Worm (Caenorhabditis elegans) whole organism, late embryonic: ENCODE measurements around the gene K04C2.8.

Experiments used
- K09A11.1 ChIP-seq: sonication (generic microtip); optimal IDR thresholded peaks from 2 replicates; lab custom pipeline; 2017; ENCODE audit warnings: antibody characterized with exemption, mild to moderate bottlenecking, missing genetic modification characterization, missing compliant biosample characterization; ENCODE audit not compliant: insufficient read depth
- ama-1 ChIP-seq: fragments of 150-350 bp; optimal IDR thresholded peaks from 2 replicates; lab custom pipeline; 2014
- ceh-24 ChIP-seq: sonication (generic microtip); optimal IDR thresholded peaks from 2 replicates; lab custom pipeline; 2016; ENCODE audit warnings: mild to moderate bottlenecking, missing genetic modification characterization, missing compliant biosample characterization
- ets-4 ChIP-seq: sonication (generic microtip); optimal IDR thresholded peaks from 2 replicates; lab custom pipeline; 2016; ENCODE audit warnings: missing genetic modification characterization, missing compliant biosample characterization
- eyg-1 ChIP-seq: sonication (generic microtip); optimal IDR thresholded peaks from 2 replicates; lab custom pipeline; 2016; ENCODE audit warnings: missing genotype, missing genetic modification characterization, missing compliant biosample characterization
- fkh-10 ChIP-seq: fragments of 150-350 bp; optimal IDR thresholded peaks from 2 replicates; lab custom pipeline; 2014; ENCODE audit warnings: missing biosample characterization, missing genetic modification reagents, missing genetic modification characterization
- mec-3 ChIP-seq: sonication (generic microtip); optimal IDR thresholded peaks from 2 replicates; lab custom pipeline; 2016; ENCODE audit warnings: borderline replicate concordance, missing genetic modification characterization, missing compliant biosample characterization
- nfya-1 ChIP-seq: sonication (generic microtip); optimal IDR thresholded peaks from 2 replicates; lab custom pipeline; 2017; ENCODE audit warnings: missing genetic modification characterization, mild to moderate bottlenecking, missing compliant biosample characterization, antibody characterized with exemption, moderate library complexity
- pag-3 ChIP-seq: sonication (generic microtip); optimal IDR thresholded peaks from 2 replicates; lab custom pipeline; 2016; ENCODE audit warnings: missing compliant biosample characterization, missing genetic modification characterization, borderline replicate concordance
- pha-4 ChIP-seq: fragments of 150-350 bp; optimal IDR thresholded peaks from 2 replicates; lab custom pipeline; 2018; ENCODE audit warnings: missing biosample characterization, missing genetic modification reagents, missing genetic modification characterization
- sdc-2 ChIP-seq: sonication (generic microtip); optimal IDR thresholded peaks from 2 replicates; lab custom pipeline; 2016; ENCODE audit warnings: missing genotype, missing genetic modification characterization, missing compliant biosample characterization
- sox-2 ChIP-seq: fragments of 200-800 bp; sonication (Bioruptor generic); IDR thresholded peaks from 2 replicates; pipeline ENCODE4 v1.3.6; 2022; ENCODE audit warnings: missing genetic modification reagents, missing genetic modification characterization, missing compliant biosample characterization
- syd-9 ChIP-seq: sonication (generic microtip); optimal IDR thresholded peaks from 2 replicates; lab custom pipeline; 2016; ENCODE audit warnings: mild to moderate bottlenecking, missing genetic modification characterization, moderate library complexity, missing compliant biosample characterization

ce11 chrIII:6884203-6884602, 14.1 kb downstream of the K04C2.8 start, which contains the start of gene med-2:
- TF ChIP-seq K09A11.1 (tag; lab: Kevin White, UChicago) (no peak), ceh-24 (tag; lab: Kevin White, UChicago) (no peak), pha-4 (tag; lab: Kevin White, UChicago) (no peak), ama-1 (lab: Kevin White, UChicago) (no peak), nfya-1 (tag; lab: Kevin White, UChicago) (no peak), fkh-10 (GFP tag; lab: Kevin White, UChicago) (no peak), mec-3 (tag; lab: Kevin White, UChicago) (no peak), sox-2 (GFP tag; lab: Robert Waterston, UW) (no peak), syd-9 (no peak), ets-4 (tag; lab: Kevin White, UChicago) (no peak), pag-3 (tag; lab: Kevin White, UChicago) (no peak), eyg-1 (tag; lab: Kevin White, UChicago) (no peak), sdc-2 (tag; lab: Kevin White, UChicago) (no peak)
